Fruit fly (Drosophila melanogaster) whole organism, embryonic: ENCODE measurements around the gene Rab3-GAP.

Experiments
- ATbp ChIP-seq: fragments of 200-800 bp; sonication (Bioruptor generic); optimal IDR thresholded peaks from 2 replicates; lab custom pipeline; 2017; ENCODE audit warnings: missing biosample characterization, mild to moderate bottlenecking, missing genetic modification characterization, missing genetic modification reagents
- Atf-2 ChIP-seq: fragments of 200-800 bp; sonication (Bioruptor generic); optimal IDR thresholded peaks from 2 replicates; lab custom pipeline; 2016; ENCODE audit warnings: missing biosample characterization, missing genetic modification characterization
- B-H2 ChIP-seq: fragments of 200-800 bp; sonication (Bioruptor generic); optimal IDR thresholded peaks from 2 replicates; lab custom pipeline; 2018; ENCODE audit warnings: missing biosample characterization, mild to moderate bottlenecking, missing genetic modification characterization
- CG10147 ChIP-seq: fragments of 200-800 bp; sonication (Bioruptor generic); optimal IDR thresholded peaks from 2 replicates; lab custom pipeline; 2019; ENCODE audit warnings: missing biosample characterization, mild to moderate bottlenecking, missing genetic modification characterization, moderate library complexity
- CG10366 ChIP-seq: fragments of 200-800 bp; sonication (Bioruptor generic); IDR thresholded peaks from 2 replicates; pipeline ENCODE4 v1.3.6; 2022; ENCODE audit warnings: missing biosample characterization, missing genetic modification characterization
- CG1233 ChIP-seq: fragments of 200-800 bp; sonication (Bioruptor generic); optimal IDR thresholded peaks from 4 replicates; lab custom pipeline; 2018; ENCODE audit warnings: missing biosample characterization, mild to moderate bottlenecking, missing genetic modification characterization
- CG12769 ChIP-seq: fragments of 200-800 bp; sonication (Bioruptor generic); optimal IDR thresholded peaks from 2 replicates; lab custom pipeline; 2019; ENCODE audit warnings: missing biosample characterization, mild to moderate bottlenecking, missing genetic modification characterization, moderate library complexity
- CG14441 ChIP-seq: fragments of 200-800 bp; sonication (Bioruptor generic); IDR thresholded peaks from 2 replicates; pipeline ENCODE4 v1.3.6; 2022; ENCODE audit warnings: missing biosample characterization, missing genetic modification characterization
- CG17328 ChIP-seq: fragments of 200-800 bp; sonication (Bioruptor generic); IDR thresholded peaks from 2 replicates; pipeline ENCODE4 v1.3.6; 2022; ENCODE audit warnings: missing biosample characterization, missing genetic modification characterization
- CG17568 ChIP-seq: fragments of 200-800 bp; sonication (Bioruptor generic); optimal IDR thresholded peaks from 2 replicates; lab custom pipeline; 2018; ENCODE audit warnings: missing biosample characterization, mild to moderate bottlenecking, missing genetic modification characterization, moderate library complexity
- CG2875 ChIP-seq: fragments of 200-800 bp; sonication (Bioruptor generic); optimal IDR thresholded peaks from 2 replicates; lab custom pipeline; 2017; ENCODE audit warnings: missing biosample characterization, mild to moderate bottlenecking, missing genetic modification characterization, missing genetic modification reagents
- CG3163 ChIP-seq: fragments of 200-800 bp; sonication (Bioruptor generic); optimal IDR thresholded peaks from 3 replicates; lab custom pipeline; 2016; ENCODE audit warnings: missing biosample characterization, missing genetic modification characterization
- CG32767 ChIP-seq: fragments of 200-800 bp; sonication (Bioruptor generic); IDR thresholded peaks from 2 replicates; pipeline ENCODE4 v1.3.6; 2022; ENCODE audit warnings: missing biosample characterization, missing genetic modification characterization
- CG4424 ChIP-seq: fragments of 200-800 bp; sonication (Bioruptor generic); optimal IDR thresholded peaks from 3 replicates; lab custom pipeline; 2016; ENCODE audit warnings: missing biosample characterization, missing genetic modification characterization
- CG4820 ChIP-seq: fragments of 200-800 bp; sonication (Bioruptor generic); optimal IDR thresholded peaks from 3 replicates; lab custom pipeline; 2016; ENCODE audit warnings: missing biosample characterization, missing genetic modification characterization
- CG6254 ChIP-seq: fragments of 200-800 bp; sonication (Bioruptor generic); optimal IDR thresholded peaks from 3 replicates; lab custom pipeline; 2017; ENCODE audit warnings: mild to moderate bottlenecking, missing biosample characterization, missing genetic modification reagents, missing genetic modification characterization
- CG6654 ChIP-seq: fragments of 200-800 bp; sonication (Bioruptor generic); optimal IDR thresholded peaks from 2 replicates; lab custom pipeline; 2017; ENCODE audit warnings: missing biosample characterization, mild to moderate bottlenecking, missing genetic modification characterization
- CG9215 ChIP-seq: fragments of 200-800 bp; sonication (Bioruptor generic); IDR thresholded peaks from 2 replicates; pipeline ENCODE4 v1.3.6; 2022; ENCODE audit warnings: missing biosample characterization, missing genetic modification characterization
- CG9727 ChIP-seq: fragments of 200-800 bp; sonication (Bioruptor generic); optimal IDR thresholded peaks from 3 replicates; lab custom pipeline; 2017; ENCODE audit warnings: missing biosample characterization, mild to moderate bottlenecking, missing genetic modification characterization
- CG9932 ChIP-seq: fragments of 200-800 bp; sonication (Bioruptor generic); IDR thresholded peaks from 2 replicates; pipeline ENCODE4 v1.3.6; 2022; ENCODE audit warnings: missing biosample characterization, missing genetic modification characterization
- Dek ChIP-seq: fragments of 200-800 bp; sonication (Bioruptor generic); optimal IDR thresholded peaks from 3 replicates; lab custom pipeline; 2019; ENCODE audit warnings: missing biosample characterization, mild to moderate bottlenecking, missing genetic modification characterization, moderate library complexity
- E2f1 ChIP-seq: fragments of 200-800 bp; sonication (Bioruptor generic); IDR thresholded peaks from 2 replicates; pipeline ENCODE4 v1.3.6; 2022; ENCODE audit warnings: missing biosample characterization, missing genetic modification characterization
- Eip74EF ChIP-seq, 2 experiments: fragments of 200-800 bp in 1 of 2; fragments of >200 bp in 1 of 2; sonication (Bioruptor generic) in 1 of 2; optimal IDR thresholded peaks; 2 replicates each; lab custom pipeline; 2017 to 2019; ENCODE audit warnings: missing biosample characterization in 2 of 2, missing genetic modification characterization in 2 of 2, mild to moderate bottlenecking in 1 of 2, moderate library complexity in 1 of 2
- Ets65A ChIP-seq: fragments of 200-800 bp; sonication (Bioruptor generic); peaks from one replicate; lab custom pipeline; 2016; ENCODE audit warnings: missing biosample characterization, missing genetic modification characterization
- Fer1 ChIP-seq: fragments of 200-800 bp; sonication (Bioruptor generic); optimal IDR thresholded peaks from 2 replicates; lab custom pipeline; 2017; ENCODE audit warnings: missing biosample characterization, mild to moderate bottlenecking, missing genetic modification characterization
- Med ChIP-seq: fragments of 200-800 bp; sonication (Bioruptor generic); peaks from one replicate; lab custom pipeline; 2016; ENCODE audit warnings: missing biosample characterization, missing genetic modification characterization, mild to moderate bottlenecking, inconsistent platforms, moderate library complexity
- NFAT ChIP-seq: fragments of 200-800 bp; sonication (Bioruptor generic); IDR thresholded peaks from 2 replicates; pipeline ENCODE4 v1.3.6; 2022; ENCODE audit warnings: missing biosample characterization, missing genetic modification characterization
- Neu2 ChIP-seq: fragments of 200-800 bp; sonication (Bioruptor generic); optimal IDR thresholded peaks from 3 replicates; lab custom pipeline; 2016; ENCODE audit warnings: missing biosample characterization, missing genetic modification characterization, borderline replicate concordance
- Nf-YC ChIP-seq: fragments of 200-800 bp; optimal IDR thresholded peaks from 3 replicates; lab custom pipeline; 2019; ENCODE audit warnings: missing biosample characterization, mild to moderate bottlenecking, missing genetic modification characterization, moderate library complexity
- Vsx1 ChIP-seq: fragments of 200-800 bp; sonication (Bioruptor generic); optimal IDR thresholded peaks from 2 replicates; lab custom pipeline; 2017; ENCODE audit warnings: missing biosample characterization, mild to moderate bottlenecking, missing genetic modification characterization, missing genetic modification reagents
- ash1 ChIP-seq: fragments of 200-800 bp; sonication (Bioruptor generic); optimal IDR thresholded peaks from 2 replicates; lab custom pipeline; 2018; ENCODE audit warnings: missing biosample characterization, mild to moderate bottlenecking, missing genetic modification characterization
- chn ChIP-seq: fragments of 200-800 bp; sonication (Bioruptor generic); optimal IDR thresholded peaks from 2 replicates; lab custom pipeline; 2016; ENCODE audit warnings: missing biosample characterization, missing genetic modification characterization
- crol ChIP-seq: fragments of 200-800 bp; sonication (Bioruptor generic); IDR thresholded peaks from 2 replicates; pipeline ENCODE4 v1.3.6; 2022; ENCODE audit warnings: missing biosample characterization, missing genetic modification characterization
- da ChIP-seq: fragments of 200-800 bp; sonication (Bioruptor generic); optimal IDR thresholded peaks from 2 replicates; lab custom pipeline; 2016; ENCODE audit warnings: missing biosample characterization, missing genetic modification characterization
- dimm ChIP-seq: fragments of 200-800 bp; sonication (Bioruptor generic); IDR thresholded peaks from 2 replicates; pipeline ENCODE4 v1.3.6; 2022; ENCODE audit warnings: missing biosample characterization, missing genetic modification characterization
- eyg ChIP-seq: fragments of 200-800 bp; sonication (Bioruptor generic); optimal IDR thresholded peaks from 3 replicates; lab custom pipeline; 2016; ENCODE audit warnings: missing biosample characterization, missing genetic modification characterization
- lab ChIP-seq: fragments of 200-800 bp; sonication (Bioruptor generic); optimal IDR thresholded peaks from 3 replicates; lab custom pipeline; 2017; ENCODE audit warnings: missing biosample characterization, missing genetic modification characterization, mild to moderate bottlenecking, moderate library complexity, missing genetic modification reagents
- lov ChIP-seq, 2 experiments: fragments of 200-800 bp in 1 of 2; fragments of >200 bp in 1 of 2; sonication (Bioruptor generic) in 1 of 2; IDR thresholded peaks in 1 of 2; optimal IDR thresholded peaks in 1 of 2; 2 replicates in 1 of 2; 3 replicates in 1 of 2; pipeline versions ENCODE4 v1.3.6 to Lab custom; 2017 to 2022; ENCODE audit warnings: missing biosample characterization in 1 of 2, missing genetic modification characterization in 1 of 2
- luna ChIP-seq: fragments of 200-800 bp; sonication (Bioruptor generic); optimal IDR thresholded peaks from 2 replicates; lab custom pipeline; 2016; ENCODE audit warnings: missing biosample characterization, missing genetic modification characterization
- nau ChIP-seq: fragments of 200-800 bp; sonication (Bioruptor generic); optimal IDR thresholded peaks from 3 replicates; lab custom pipeline; 2017; ENCODE audit warnings: missing biosample characterization, mild to moderate bottlenecking, missing genetic modification characterization, missing genetic modification reagents
- nerfin-2 ChIP-seq: fragments of 200-800 bp; sonication (Bioruptor generic); IDR thresholded peaks from 2 replicates; pipeline ENCODE4 v1.3.6; 2022; ENCODE audit warnings: missing biosample characterization, missing genetic modification characterization; ENCODE audit not compliant: partially characterized antibody
- pan ChIP-seq, 4 experiments: fragments of >200 bp in 3 of 4; fragments of 200-800 bp in 1 of 4; sonication (Bioruptor generic) in 1 of 4; optimal IDR thresholded peaks in 3 of 4; IDR thresholded peaks in 1 of 4; 2 replicates each; pipeline versions ENCODE4 v1.3.6 to Lab custom; 2017 to 2022; ENCODE audit warnings: missing biosample characterization in 2 of 4, missing genetic modification characterization in 2 of 4, mixed read lengths in 1 of 4
- pita ChIP-seq: fragments of 200-800 bp; sonication (Bioruptor generic); optimal IDR thresholded peaks from 2 replicates; lab custom pipeline; 2017; ENCODE audit warnings: missing biosample characterization, mild to moderate bottlenecking, missing genetic modification characterization
- pzg ChIP-seq: fragments of 200-800 bp; sonication (Bioruptor generic); optimal IDR thresholded peaks from 3 replicates; lab custom pipeline; 2018; ENCODE audit warnings: missing biosample characterization, mild to moderate bottlenecking, missing genetic modification characterization, moderate library complexity
- ranshi ChIP-seq: fragments of 200-800 bp; sonication (Bioruptor generic); IDR thresholded peaks from 2 replicates; pipeline ENCODE4 v1.3.6; 2022; ENCODE audit warnings: missing biosample characterization, missing genetic modification characterization
- sd ChIP-seq: fragments of 200-800 bp; sonication (Bioruptor generic); optimal IDR thresholded peaks from 3 replicates; lab custom pipeline; 2018; ENCODE audit warnings: missing biosample characterization, mild to moderate bottlenecking, missing genetic modification characterization, moderate library complexity
- ssp ChIP-seq: fragments of 200-800 bp; sonication (Bioruptor generic); IDR thresholded peaks from 2 replicates; pipeline ENCODE4 v1.3.6; 2022; ENCODE audit warnings: missing biosample characterization, missing genetic modification characterization
- tio ChIP-seq: fragments of 200-800 bp; sonication (Bioruptor generic); optimal IDR thresholded peaks from 2 replicates; lab custom pipeline; 2017; ENCODE audit warnings: missing biosample characterization, missing genetic modification characterization, inconsistent platforms
- trem ChIP-seq: fragments of 200-800 bp; optimal IDR thresholded peaks from 3 replicates; lab custom pipeline; 2019; ENCODE audit warnings: missing biosample characterization, mild to moderate bottlenecking, missing genetic modification characterization, moderate library complexity
- yki ChIP-seq: fragments of >200 bp; optimal IDR thresholded peaks from 3 replicates; lab custom pipeline; 2018
- zfh1 ChIP-seq: fragments of 200-800 bp; sonication (Bioruptor generic); IDR thresholded peaks from 3 replicates; pipeline ENCODE4 v1.3.6; 2022; ENCODE audit warnings: missing biosample characterization, missing genetic modification characterization

The Rab3-GAP gene

DNA sequence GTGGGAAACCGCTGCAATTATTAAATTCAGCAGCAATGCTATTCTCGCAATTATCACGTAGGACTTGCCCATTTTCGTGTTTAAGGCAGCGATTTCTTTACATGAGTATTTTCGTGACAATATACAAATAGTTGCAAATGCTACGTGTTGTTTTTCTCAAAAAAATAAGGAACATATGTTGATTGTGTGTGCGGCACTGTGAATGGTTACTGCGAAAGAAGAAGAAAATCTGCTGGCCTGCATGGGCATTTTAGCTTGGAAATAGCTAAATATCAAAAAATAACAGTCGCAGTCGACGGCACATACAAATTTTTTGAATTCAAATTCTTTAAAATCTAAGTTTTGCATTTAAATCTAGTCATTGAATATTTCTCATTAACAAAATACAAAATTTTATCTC, 22.5 kb downstream of the Rab3-GAP start, which contains the start of gene CG6766 (continued):
- TF ChIP-seq CG2875 (GFP tag; lab: Kevin White, UChicago) (no peak), Atf-2 (GFP tag; lab: Kevin White, UChicago) (no peak), luna (GFP tag; lab: Kevin White, UChicago) (no peak), CG17568 (GFP tag; lab: Kevin White, UChicago) (no peak), nau (GFP tag; lab: Kevin White, UChicago) (no peak), Eip74EF (GFP tag; optimal IDR thresholded peaks at IDR 0.05; lab: Kevin White, UChicago) (no peak), lab (GFP tag; lab: Kevin White, UChicago) (no peak), ash1 (no peak), da (GFP tag; lab: Kevin White, UChicago) (no peak), CG4820 (GFP tag; lab: Kevin White, UChicago) (no peak), Fer1 (no peak), sd (tag; lab: Kevin White, UChicago) (peak; percentile 62), pan (optimal IDR thresholded peaks at IDR 0.05; lab: Kevin White, UChicago) (no peak), pan (GFP tag; optimal IDR thresholded peaks at IDR 0.05 in 1 of 2, IDR thresholded peaks at IDR 0.05 in 1 of 2) (no peak), pzg (peak; percentile 68), Vsx1 (GFP tag; lab: Kevin White, UChicago) (no peak), CG17328 (no peak), E2f1 (no peak), dimm (GFP tag; lab: Robert Waterston, UW) (no peak), Dek (tag; lab: Kevin White, UChicago) (no peak), NFAT (GFP tag; lab: Robert Waterston, UW) (no peak), B-H2 (peak; percentile 34), yki (lab: Kevin White, UChicago) (no peak), CG1233 (no peak), nerfin-2 (GFP tag; lab: Robert Waterston, UW) (no peak), ranshi (GFP tag; lab: Robert Waterston, UW) (no peak), CG10147 (no peak), crol (GFP tag; lab: Robert Waterston, UW) (no peak), eyg (no peak), chn (GFP tag; lab: Kevin White, UChicago) (no peak), Med (peak; percentile 48), CG14441 (GFP tag; lab: Robert Waterston, UW) (no peak), CG9932 (GFP tag; lab: Robert Waterston, UW) (no peak), Ets65A (GFP tag; lab: Kevin White, UChicago) (no peak), CG6254 (GFP tag; lab: Kevin White, UChicago) (no peak), CG10366 (GFP tag; lab: Robert Waterston, UW) (no peak), lov (optimal IDR thresholded peaks at IDR 0.05; lab: Kevin White, UChicago) (no peak), lov (GFP tag; IDR thresholded peaks at IDR 0.05; lab: Robert Waterston, UW) (no peak), CG3163 (GFP tag; lab: Kevin White, UChicago) (no peak), trem (tag; lab: Kevin White, UChicago) (no peak), Nf-YC (tag; lab: Kevin White, UChicago) (no peak), CG9215 (GFP tag; lab: Robert Waterston, UW) (no peak), ATbp (GFP tag; lab: Kevin White, UChicago) (no peak), CG6654 (GFP tag; lab: Kevin White, UChicago) (no peak), CG12769 (no peak), CG9727 (GFP tag; lab: Kevin White, UChicago) (no peak), zfh1 (GFP tag; lab: Robert Waterston, UW) (no peak), CG4424 (GFP tag; lab: Kevin White, UChicago) (no peak), pita (no peak), CG32767 (GFP tag; lab: Robert Waterston, UW) (no peak), Neu2 (no peak), ssp (GFP tag; lab: Robert Waterston, UW) (no peak), tio (GFP tag; lab: Kevin White, UChicago) (no peak)
